Worm (Caenorhabditis elegans) whole organism, L4/young adult: Measurements from ENCODE around the gene chtb-2.

Experiments
- W03F9.2 ChIP-seq: fragments of 150-350 bp; optimal IDR thresholded peaks from 2 replicates; lab custom pipeline; 2014; ENCODE audit warnings: missing biosample characterization, missing genetic modification characterization
- dao-5 ChIP-seq: sonication (generic microtip); optimal IDR thresholded peaks from 2 replicates; lab custom pipeline; 2016; ENCODE audit warnings: missing genotype, missing genetic modification characterization, moderate library complexity, missing compliant biosample characterization

DNA sequence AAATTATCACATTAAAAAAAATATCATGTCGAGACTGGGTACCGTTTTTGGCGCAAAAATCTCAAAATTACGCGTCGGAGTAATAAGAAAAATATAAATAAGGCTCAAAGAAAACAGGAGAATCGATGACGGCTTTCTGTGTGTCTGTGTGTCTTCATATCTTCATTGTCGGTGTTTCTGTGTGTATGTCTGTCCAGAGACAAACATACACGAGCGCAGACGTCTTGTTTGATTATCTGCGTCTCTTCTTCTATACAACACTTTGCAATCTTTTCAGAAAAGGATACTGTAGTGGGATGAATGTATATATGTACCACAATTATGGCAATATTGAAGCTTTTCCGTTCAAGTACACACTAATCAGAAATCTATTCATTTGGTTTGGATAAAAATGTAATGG lies 38.7 kb upstream of the chtb-2 start, which contains the start of gene C05D11.13:
- TF ChIP-seq dao-5 (no peak), W03F9.2 (peak; percentile 65)
